Fruit fly (Drosophila melanogaster) whole organism, embryonic: ENCODE data around the gene PIG-B.
A peak's percentile ranks its signal among the peaks of the same experiment; 100 is the strongest.

Experiments used
- Adf1 ChIP-seq: fragments of 200-800 bp; sonication (Bioruptor generic); IDR thresholded peaks from 2 replicates; pipeline ENCODE4 v1.3.6; 2022; ENCODE audit warnings: missing biosample characterization, missing genetic modification characterization
- B-H2 ChIP-seq: fragments of 200-800 bp; sonication (Bioruptor generic); optimal IDR thresholded peaks from 2 replicates; lab custom pipeline; 2018; ENCODE audit warnings: missing biosample characterization, mild to moderate bottlenecking, missing genetic modification characterization
- BEAF-32 ChIP-seq: fragments of 200-800 bp; sonication (Bioruptor generic); optimal IDR thresholded peaks from 3 replicates; lab custom pipeline; 2017; ENCODE audit warnings: missing biosample characterization, missing genetic modification characterization, mild to moderate bottlenecking, moderate library complexity, missing genetic modification reagents
- CG10147 ChIP-seq: fragments of 200-800 bp; sonication (Bioruptor generic); optimal IDR thresholded peaks from 2 replicates; lab custom pipeline; 2019; ENCODE audit warnings: missing biosample characterization, mild to moderate bottlenecking, missing genetic modification characterization, moderate library complexity
- CG10321 ChIP-seq: fragments of 200-800 bp; sonication (Bioruptor generic); IDR thresholded peaks from 2 replicates; pipeline ENCODE4 v1.3.6; 2022; ENCODE audit warnings: missing biosample characterization, missing genetic modification characterization
- CG11504 ChIP-seq: fragments of 200-800 bp; sonication (Bioruptor generic); optimal IDR thresholded peaks from 3 replicates; lab custom pipeline; 2019; ENCODE audit warnings: missing biosample characterization, mild to moderate bottlenecking, missing genetic modification characterization, moderate library complexity
- CG12155 ChIP-seq: fragments of 200-800 bp; sonication (Bioruptor generic); optimal IDR thresholded peaks from 3 replicates; lab custom pipeline; 2016; ENCODE audit warnings: missing biosample characterization, missing genetic modification characterization
- CG13296 ChIP-seq: fragments of 200-800 bp; sonication (Bioruptor generic); optimal IDR thresholded peaks from 3 replicates; lab custom pipeline; 2018; ENCODE audit warnings: missing biosample characterization, mild to moderate bottlenecking, missing genetic modification characterization
- CG13775 ChIP-seq: fragments of 200-800 bp; sonication (Bioruptor generic); optimal IDR thresholded peaks from 3 replicates; lab custom pipeline; 2017; ENCODE audit warnings: missing biosample characterization, mild to moderate bottlenecking, missing genetic modification characterization
- CG14050 ChIP-seq: fragments of 200-800 bp; sonication (Bioruptor generic); IDR thresholded peaks from 3 replicates; pipeline ENCODE4 v1.3.6; 2022; ENCODE audit warnings: missing biosample characterization, missing genetic modification characterization
- CG1647 ChIP-seq: fragments of 200-800 bp; sonication (Bioruptor generic); optimal IDR thresholded peaks from 3 replicates; lab custom pipeline; 2016; ENCODE audit warnings: missing biosample characterization, missing genetic modification characterization
- CG17186 ChIP-seq: fragments of 200-800 bp; sonication (Bioruptor generic); optimal IDR thresholded peaks from 3 replicates; lab custom pipeline; 2017; ENCODE audit warnings: missing biosample characterization, missing genetic modification reagents, missing genetic modification characterization
- CG2875 ChIP-seq: fragments of 200-800 bp; sonication (Bioruptor generic); optimal IDR thresholded peaks from 2 replicates; lab custom pipeline; 2017; ENCODE audit warnings: missing biosample characterization, mild to moderate bottlenecking, missing genetic modification characterization, missing genetic modification reagents
- CG3163 ChIP-seq: fragments of 200-800 bp; sonication (Bioruptor generic); optimal IDR thresholded peaks from 3 replicates; lab custom pipeline; 2016; ENCODE audit warnings: missing biosample characterization, missing genetic modification characterization
- CG32532 ChIP-seq: fragments of 200-800 bp; sonication (Bioruptor generic); IDR thresholded peaks from 2 replicates; pipeline ENCODE4 v1.3.6; 2022; ENCODE audit warnings: missing biosample characterization, missing genetic modification characterization
- CG4707 ChIP-seq: fragments of 200-800 bp; sonication (Bioruptor generic); optimal IDR thresholded peaks from 2 replicates; lab custom pipeline; 2018; ENCODE audit warnings: missing biosample characterization, mild to moderate bottlenecking, missing genetic modification characterization, moderate library complexity
- CG5953 ChIP-seq: fragments of 200-800 bp; sonication (Bioruptor generic); IDR thresholded peaks from 2 replicates; pipeline ENCODE4 v1.3.6; 2022; ENCODE audit warnings: missing biosample characterization, missing genetic modification characterization
- CG7357 ChIP-seq: fragments of 200-800 bp; sonication (Bioruptor generic); IDR thresholded peaks from 3 replicates; pipeline ENCODE4 v1.3.6; 2022; ENCODE audit warnings: missing biosample characterization, missing genetic modification characterization
- CG8388 ChIP-seq: fragments of 200-800 bp; sonication (Bioruptor generic); optimal IDR thresholded peaks from 2 replicates; lab custom pipeline; 2019; ENCODE audit warnings: missing biosample characterization, mild to moderate bottlenecking, missing genetic modification characterization, moderate library complexity
- CG8765 ChIP-seq: fragments of 200-800 bp; sonication (Bioruptor generic); IDR thresholded peaks from 2 replicates; pipeline ENCODE4 v1.3.6; 2022; ENCODE audit warnings: missing biosample characterization, missing genetic modification characterization
- CG9932 ChIP-seq: fragments of 200-800 bp; sonication (Bioruptor generic); IDR thresholded peaks from 2 replicates; pipeline ENCODE4 v1.3.6; 2022; ENCODE audit warnings: missing biosample characterization, missing genetic modification characterization
- D19A ChIP-seq: fragments of 200-800 bp; optimal IDR thresholded peaks from 3 replicates; lab custom pipeline; 2019; ENCODE audit warnings: missing biosample characterization, mild to moderate bottlenecking, missing genetic modification characterization, moderate library complexity
- Deaf1 ChIP-seq: fragments of 200-800 bp; optimal IDR thresholded peaks from 3 replicates; lab custom pipeline; 2019; ENCODE audit warnings: missing biosample characterization, mild to moderate bottlenecking, missing genetic modification characterization, moderate library complexity
- Hmx ChIP-seq: fragments of 200-800 bp; sonication (Bioruptor generic); optimal IDR thresholded peaks from 2 replicates; lab custom pipeline; 2016; ENCODE audit warnings: missing biosample characterization, missing genetic modification characterization
- MTF-1 ChIP-seq: fragments of 200-800 bp; sonication (Bioruptor generic); optimal IDR thresholded peaks from 2 replicates; lab custom pipeline; 2018; ENCODE audit warnings: missing biosample characterization, mild to moderate bottlenecking, missing genetic modification characterization, borderline replicate concordance
- Max ChIP-seq: fragments of 200-800 bp; sonication (Bioruptor generic); optimal IDR thresholded peaks from 2 replicates; lab custom pipeline; 2016; ENCODE audit warnings: missing biosample characterization, mild to moderate bottlenecking, missing genetic modification characterization
- Mes4 ChIP-seq: fragments of 200-800 bp; sonication (Bioruptor generic); optimal IDR thresholded peaks from 2 replicates; lab custom pipeline; 2016; ENCODE audit warnings: missing biosample characterization, missing genetic modification characterization
- Nf-YA ChIP-seq: fragments of 200-800 bp; sonication (Bioruptor generic); IDR thresholded peaks from 2 replicates; pipeline ENCODE4 v1.3.6; 2022; ENCODE audit warnings: missing biosample characterization, missing genetic modification characterization
- NfI ChIP-seq: fragments of 200-800 bp; sonication (Bioruptor generic); optimal IDR thresholded peaks from 3 replicates; lab custom pipeline; 2018; ENCODE audit warnings: missing biosample characterization, mild to moderate bottlenecking, missing genetic modification characterization, moderate library complexity
- Poxn ChIP-seq: fragments of 200-800 bp; sonication (Bioruptor generic); IDR thresholded peaks from 2 replicates; pipeline ENCODE4 v1.3.6; 2022; ENCODE audit warnings: missing biosample characterization, missing genetic modification characterization
- Ravus ChIP-seq: fragments of 200-800 bp; sonication (Bioruptor generic); IDR thresholded peaks from 2 replicates; pipeline ENCODE4 v1.3.6; 2022; ENCODE audit warnings: missing biosample characterization, missing genetic modification characterization
- ab ChIP-seq: fragments of 200-800 bp; sonication (Bioruptor generic); optimal IDR thresholded peaks from 2 replicates; lab custom pipeline; 2016; ENCODE audit warnings: missing biosample characterization, missing genetic modification characterization
- abd-A ChIP-seq: fragments of 200-800 bp; sonication (Bioruptor generic); optimal IDR thresholded peaks from 3 replicates; lab custom pipeline; 2019; ENCODE audit warnings: missing biosample characterization, mild to moderate bottlenecking, missing genetic modification characterization, moderate library complexity
- ase ChIP-seq: fragments of 200-800 bp; sonication (Bioruptor generic); IDR thresholded peaks from 3 replicates; pipeline ENCODE4 v1.3.6; 2022; ENCODE audit warnings: missing biosample characterization, missing genetic modification characterization
- bbx ChIP-seq: fragments of 200-800 bp; sonication (Bioruptor generic); IDR thresholded peaks from 2 replicates; pipeline ENCODE4 v1.3.6; 2022; ENCODE audit warnings: missing biosample characterization, missing genetic modification characterization; ENCODE audit not compliant: partially characterized antibody
- bowl ChIP-seq: fragments of 200-800 bp; sonication (Bioruptor generic); IDR thresholded peaks from 2 replicates; pipeline ENCODE4 v1.3.6; 2022; ENCODE audit warnings: missing biosample characterization, missing genetic modification characterization
- bsh ChIP-seq, 2 experiments: fragments of 200-800 bp; sonication (Bioruptor generic); optimal IDR thresholded peaks; 2 replicates each; lab custom pipeline; 2017 to 2018; ENCODE audit warnings: mild to moderate bottlenecking in 2 of 2, missing biosample characterization in 2 of 2, missing genetic modification characterization in 2 of 2, moderate library complexity in 1 of 2
- crp ChIP-seq, 2 experiments: fragments of 200-800 bp; sonication (Bioruptor generic); optimal IDR thresholded peaks; 2 replicates in 1 of 2; 3 replicates in 1 of 2; lab custom pipeline; 2017; ENCODE audit warnings: missing biosample characterization in 2 of 2, missing genetic modification characterization in 2 of 2, mild to moderate bottlenecking in 1 of 2, moderate library complexity in 1 of 2
- dmrt11E ChIP-seq: fragments of 200-800 bp; sonication (Bioruptor generic); optimal IDR thresholded peaks from 3 replicates; lab custom pipeline; 2018; ENCODE audit warnings: missing biosample characterization, mild to moderate bottlenecking, missing genetic modification characterization, moderate library complexity
- dysf ChIP-seq: fragments of 200-800 bp; sonication (Bioruptor generic); IDR thresholded peaks from 3 replicates; pipeline ENCODE4 v1.3.6; 2022; ENCODE audit warnings: missing biosample characterization, missing genetic modification characterization
- gce ChIP-seq: fragments of 200-800 bp; sonication (Bioruptor generic); IDR thresholded peaks from 3 replicates; pipeline ENCODE4 v1.3.6; 2022; ENCODE audit warnings: missing biosample characterization, missing genetic modification characterization
- ind ChIP-seq: fragments of 200-800 bp; sonication (Bioruptor generic); optimal IDR thresholded peaks from 3 replicates; lab custom pipeline; 2016; ENCODE audit warnings: missing biosample characterization, missing genetic modification characterization
- lola ChIP-seq, 3 experiments: fragments of >200 bp in 2 of 3; fragments of 200-800 bp in 1 of 3; sonication (Bioruptor generic) in 1 of 3; optimal IDR thresholded peaks; 2 replicates each; lab custom pipeline; 2017 to 2019; ENCODE audit warnings: missing biosample characterization in 3 of 3, missing genetic modification characterization in 3 of 3, mild to moderate bottlenecking in 1 of 3, moderate library complexity in 1 of 3
- odd ChIP-seq: fragments of 200-800 bp; sonication (Bioruptor generic); optimal IDR thresholded peaks from 2 replicates; lab custom pipeline; 2017; ENCODE audit warnings: missing biosample characterization, mild to moderate bottlenecking, missing genetic modification characterization
- pzg ChIP-seq: fragments of 200-800 bp; sonication (Bioruptor generic); optimal IDR thresholded peaks from 3 replicates; lab custom pipeline; 2018; ENCODE audit warnings: missing biosample characterization, mild to moderate bottlenecking, missing genetic modification characterization, moderate library complexity
- scrt ChIP-seq: fragments of 200-800 bp; sonication (Bioruptor generic); optimal IDR thresholded peaks from 2 replicates; lab custom pipeline; 2018; ENCODE audit warnings: missing biosample characterization, mild to moderate bottlenecking, missing genetic modification characterization, moderate library complexity
- so ChIP-seq: fragments of 200-800 bp; sonication (Bioruptor generic); IDR thresholded peaks from 3 replicates; pipeline ENCODE4 v1.3.6; 2022; ENCODE audit warnings: missing biosample characterization, missing genetic modification characterization
- sr ChIP-seq: fragments of 200-800 bp; sonication (Bioruptor generic); IDR thresholded peaks from 3 replicates; pipeline ENCODE4 v1.3.6; 2022; ENCODE audit warnings: missing biosample characterization, missing genetic modification characterization
- stc ChIP-seq: fragments of 200-800 bp; sonication (Bioruptor generic); IDR thresholded peaks from 2 replicates; pipeline ENCODE4 v1.3.6; 2022; ENCODE audit warnings: missing biosample characterization, missing genetic modification characterization
- tna ChIP-seq: fragments of 200-800 bp; sonication (Bioruptor generic); IDR thresholded peaks from 2 replicates; pipeline ENCODE4 v1.3.6; 2022; ENCODE audit warnings: missing biosample characterization, missing genetic modification characterization; ENCODE audit not compliant: partially characterized antibody
- ttk ChIP-seq: fragments of 200-800 bp; sonication (Bioruptor generic); IDR thresholded peaks from 2 replicates; pipeline ENCODE4 v2.1.2; 2022; ENCODE audit warnings: missing biosample characterization, missing genetic modification characterization

Gene PIG-B

DNA sequence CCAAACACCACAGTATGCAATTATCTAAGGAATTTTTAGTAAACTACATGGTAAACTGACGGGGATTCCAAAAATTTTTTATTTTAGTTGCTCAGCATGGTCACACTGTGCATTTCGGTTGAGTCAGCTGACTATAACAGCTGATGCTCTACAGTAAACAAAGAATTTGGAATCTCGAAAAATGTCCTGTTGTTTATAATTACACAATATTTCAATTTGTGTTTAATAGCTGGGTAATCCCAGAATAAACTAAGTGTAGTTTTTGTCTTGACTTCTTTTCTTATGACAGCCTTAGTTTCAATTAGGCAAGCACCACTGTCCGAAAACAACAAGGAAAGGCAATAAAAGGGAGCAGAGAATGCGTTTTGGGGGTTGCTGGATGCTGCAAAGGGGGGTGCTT lies 25.4 kb upstream of the PIG-B start (continued):
- TF ChIP-seq tna (GFP tag; lab: Robert Waterston, UW) (no peak), Poxn (GFP tag; lab: Robert Waterston, UW) (no peak), CG8765 (no peak; the same call in 1 of the 2 replicates), CG10321 (GFP tag; lab: Robert Waterston, UW) (no peak), crp (GFP tag; optimal IDR thresholded peaks at IDR 0.05; lab: Kevin White, UChicago) (peak in 1 of 2 experiments; percentile 74), CG3163 (no peak), ttk (GFP tag; lab: Robert Waterston, UW) (0 out of 2 replicates have a peak, but pooled peaks have one; percentile 8), Max (no peak), CG8388 (GFP tag; lab: Kevin White, UChicago) (peak; percentile 19), ase (no peak), CG17186 (GFP tag; lab: Kevin White, UChicago) (no peak), ab (GFP tag; lab: Kevin White, UChicago) (no peak), bbx (GFP tag; lab: Robert Waterston, UW) (no peak), CG14050 (GFP tag; lab: Robert Waterston, UW) (no peak), CG11504 (peak; percentile 30), gce (GFP tag; lab: Robert Waterston, UW) (0 out of 3 replicates have a peak, but pooled peaks have one; percentile 46), CG13296 (no peak), CG5953 (GFP tag; lab: Robert Waterston, UW) (no peak), CG10147 (GFP tag; lab: Kevin White, UChicago) (no peak), D19A (tag; lab: Kevin White, UChicago) (no peak), CG12155 (no peak), CG13775 (GFP tag; lab: Kevin White, UChicago) (no peak), odd (GFP tag; lab: Kevin White, UChicago) (no peak), Adf1 (GFP tag; lab: Robert Waterston, UW) (no peak), Nf-YA (GFP tag; lab: Robert Waterston, UW) (no peak), CG4707 (no peak), Ravus (peak; percentile 11; the same call in 1 of the 2 replicates), MTF-1 (GFP tag; lab: Kevin White, UChicago) (no peak), CG7357 (peak; percentile 48; the same call in 1 of the 3 replicates), dmrt11E (peak; percentile 31), ind (GFP tag; lab: Kevin White, UChicago) (peak; percentile 27), Deaf1 (tag; lab: Kevin White, UChicago) (no peak), Mes4 (GFP tag; lab: Kevin White, UChicago) (no peak), Hmx (no peak), CG9932 (GFP tag; lab: Robert Waterston, UW) (no peak), bowl (GFP tag; lab: Robert Waterston, UW) (no peak), sr (GFP tag; lab: Robert Waterston, UW) (no peak), CG32532 (peak; percentile 38; the same call in 1 of the 2 replicates), dysf (GFP tag; lab: Robert Waterston, UW) (peak; percentile 61), lola (GFP tag; optimal IDR thresholded peaks at IDR 0.05; lab: Kevin White, UChicago) (no peak), scrt (GFP tag; lab: Kevin White, UChicago) (no peak), BEAF-32 (no peak), pzg (GFP tag; lab: Kevin White, UChicago) (no peak), stc (GFP tag; lab: Robert Waterston, UW) (peak; percentile 59), abd-A (tag; lab: Kevin White, UChicago) (no peak), NfI (GFP tag; lab: Kevin White, UChicago) (no peak), B-H2 (GFP tag; lab: Kevin White, UChicago) (no peak), CG2875 (no peak), CG1647 (GFP tag; lab: Kevin White, UChicago) (no peak), bsh (GFP tag; optimal IDR thresholded peaks at IDR 0.05; lab: Kevin White, UChicago) (peak in 1 of 2 experiments; percentile 54), so (GFP tag; lab: Robert Waterston, UW) (no peak)
